Worm (Caenorhabditis elegans): ENCODE measurements around the gene cpsf-4.
A peak's percentile ranks its signal among the peaks of the same experiment; 100 is the strongest.

The cpsf-4 gene

ce11 chrIV:12078112-12078812 lies 15.0 kb downstream of the cpsf-4 start, which contains the start of gene tmed-1:
Gene tmed-1, minus strand, starts transcription at chrIV:12078162.
- TF ChIP-seq unc-55 (GFP tag; optimal IDR thresholded peaks at IDR 0.05) = peak; percentile 18
- peak; percentile 20 for TF ChIP-seq C34F6.9 (tag; optimal IDR thresholded peaks at IDR 0.05)
- no peak for TF ChIP-seq egl-27 (tag; optimal IDR thresholded peaks at IDR 0.05)

ce11 chrIV:12075497-12075896 lies 17.7 kb downstream of the cpsf-4 start, which contains the start of gene K08E4.7:
Gene K08E4.7, plus strand, starts transcription at chrIV:12075797.
- TF ChIP-seq gmeb-1 (tag; optimal IDR thresholded peaks at IDR 0.05) (no peak), nhr-6 (tag; optimal IDR thresholded peaks at IDR 0.05) (no peak), R02D3.7 (tag; optimal IDR thresholded peaks at IDR 0.05) (no peak), ZK546.5 (tag; optimal IDR thresholded peaks at IDR 0.05) (no peak), nhr-129 (tag; optimal IDR thresholded peaks at IDR 0.05) (no peak), nhr-21 (tag; optimal IDR thresholded peaks at IDR 0.05) (no peak), zag-1 (tag; optimal IDR thresholded peaks at IDR 0.05) (no peak), sem-4 (tag; optimal IDR thresholded peaks at IDR 0.05) (no peak), ztf-11 (tag; optimal IDR thresholded peaks at IDR 0.05) (no peak)

- TF ChIP-seq blmp-1 (tag; optimal IDR thresholded peaks at IDR 0.05; ENCODE audit: insufficient read depth) (no peak), unc-55 (GFP tag; optimal IDR thresholded peaks at IDR 0.05) (peak; percentile 23), sma-3 (GFP tag; optimal IDR thresholded peaks at IDR 0.05) (no peak)
Measured at ce11 chrIV:12068590-12068989, 24.7 kb downstream of the cpsf-4 start, which contains the start of gene bath-37. Gene bath-37, plus strand, starts transcription at chrIV:12068890.

ce11 chrIV:12061229-12061628 lies 32.0 kb downstream of the cpsf-4 start, which contains the start of gene K08E4.8:
Gene K08E4.8, minus strand, starts transcription at chrIV:12061329.
- TF ChIP-seq sem-4 (tag; optimal IDR thresholded peaks at IDR 0.05) = no peak
- TF ChIP-seq nhr-11 (tag; optimal IDR thresholded peaks at IDR 0.05) = no peak
- no peak for TF ChIP-seq nhr-25 (tag; optimal IDR thresholded peaks at IDR 0.05)
- no peak for TF ChIP-seq Y55F3AM.14 (GFP tag; optimal IDR thresholded peaks at IDR 0.05)
- TF ChIP-seq crh-2 (tag; optimal IDR thresholded peaks at IDR 0.05) = no peak
- no peak for TF ChIP-seq nhr-129 (tag; optimal IDR thresholded peaks at IDR 0.05)
- TF ChIP-seq nhr-237 (tag; optimal IDR thresholded peaks at IDR 0.05) = no peak
- no peak for TF ChIP-seq egl-27 (tag; optimal IDR thresholded peaks at IDR 0.05)
- no peak for TF ChIP-seq unc-39 (tag; optimal IDR thresholded peaks at IDR 0.05)

ce11 chrIV:12057508-12057907 lies 35.7 kb downstream of the cpsf-4 start, which contains the start of gene K08E4.3:
Gene K08E4.3, plus strand, starts transcription at chrIV:12057742.
- TF ChIP-seq nhr-129 (tag; optimal IDR thresholded peaks at IDR 0.05) (peak; percentile 30), lin-39 (tag; optimal IDR thresholded peaks at IDR 0.05) (no peak), nhr-23 (tag; optimal IDR thresholded peaks at IDR 0.05) (no peak)

ce11 chrIV:12056603-12057002 lies 36.6 kb downstream of the cpsf-4 start, which contains the start of gene K08E4.2:
Gene K08E4.2, minus strand, starts transcription at chrIV:12056656.
- TF ChIP-seq gmeb-1 (tag; optimal IDR thresholded peaks at IDR 0.05) (no peak), mab-5 (tag; optimal IDR thresholded peaks at IDR 0.05) (no peak), lin-11 (tag; optimal IDR thresholded peaks at IDR 0.05) (no peak), ZK546.5 (tag; optimal IDR thresholded peaks at IDR 0.05) (no peak), ztf-4 (tag; optimal IDR thresholded peaks at IDR 0.05) (no peak), R02D3.7 (tag; optimal IDR thresholded peaks at IDR 0.05) (no peak), C34F6.9 (tag; optimal IDR thresholded peaks at IDR 0.05) (no peak), ceh-16 (tag; optimal IDR thresholded peaks at IDR 0.05) (no peak), snpc-4 (tag; optimal IDR thresholded peaks at IDR 0.05) (no peak), skn-1 (tag; optimal IDR thresholded peaks at IDR 0.05) (no peak), nhr-11 (tag; optimal IDR thresholded peaks at IDR 0.05) (no peak), ztf-11 (tag; optimal IDR thresholded peaks at IDR 0.05) (no peak), alr-1 (tag; optimal IDR thresholded peaks at IDR 0.05) (no peak), nhr-6 (tag; optimal IDR thresholded peaks at IDR 0.05) (no peak), fos-1 (tag; optimal IDR thresholded peaks at IDR 0.05) (no peak), nhr-23 (tag; optimal IDR thresholded peaks at IDR 0.05) (no peak), unc-55 (GFP tag; optimal IDR thresholded peaks at IDR 0.05) (no peak)

All from whole organism, L2 larva.